1 worm cellular context compared by ENCODE assay signal in the genomic region with DNA sequence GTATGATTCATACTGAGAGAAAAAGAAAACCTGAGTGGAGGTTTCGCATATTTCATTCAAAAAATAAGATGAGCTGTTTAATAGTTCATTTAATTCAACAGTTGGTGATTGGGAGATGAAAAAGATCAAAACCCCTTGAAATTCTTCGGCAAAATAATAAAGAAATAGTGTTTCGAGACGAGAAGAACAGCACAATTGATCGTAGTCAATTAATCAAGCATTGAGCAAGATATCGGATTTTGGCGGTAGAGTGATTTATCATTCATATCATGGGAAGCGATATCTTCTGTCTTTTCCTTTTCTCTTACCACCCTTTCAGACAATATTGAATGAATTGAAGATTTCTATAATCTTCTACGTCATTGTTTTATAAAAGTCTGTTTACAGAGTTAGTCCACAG.
TF ChIP-seq lines count a peak whose summit lies in the region.

No protein-coding gene starts in this region.

TF ChIP-seq in whole organism, L1 larva, 84 proteins besides CTCF, POLR2A, EP300 and RAD21 (continued from another document):
- TF ChIP-seq nhr-28 (tag; optimal IDR thresholded peaks at IDR 0.05; lab: Kevin White, UChicago) (no peak), rnt-1 (tag; optimal IDR thresholded peaks at IDR 0.05; lab: Kevin White, UChicago) (peak; percentile 40), nhr-71 (tag; optimal IDR thresholded peaks at IDR 0.05; lab: Kevin White, UChicago) (peak; percentile 55), lir-3 (tag; optimal IDR thresholded peaks at IDR 0.05; lab: Kevin White, UChicago; ENCODE audit: poor library complexity) (no peak), blmp-1 (tag; optimal IDR thresholded peaks at IDR 0.05; lab: Kevin White, UChicago) (no peak), sptf-1 (tag; optimal IDR thresholded peaks at IDR 0.05; lab: Kevin White, UChicago) (no peak)
